Worm (Caenorhabditis elegans): Measurements from ENCODE around the gene R02F2.7.
A peak's percentile ranks its signal among the peaks of the same experiment; 100 is the strongest.

Gene R02F2.7

ce11 chrIII:5506936-5507335 lies 23.4 kb upstream of the R02F2.7 start:
- TF ChIP-seq nhr-25 (tag; optimal IDR thresholded peaks at IDR 0.05) (no peak), nhr-67 (tag; optimal IDR thresholded peaks at IDR 0.05) (no peak), egl-5 (tag; optimal IDR thresholded peaks at IDR 0.05) (no peak), nfya-1 (tag; optimal IDR thresholded peaks at IDR 0.05; ENCODE audit: insufficient read depth) (no peak), elt-3 (tag; optimal IDR thresholded peaks at IDR 0.05) (no peak), nhr-77 (tag; optimal IDR thresholded peaks at IDR 0.05) (no peak), ceh-16 (tag; optimal IDR thresholded peaks at IDR 0.05) (no peak), unc-62 (GFP tag; optimal IDR thresholded peaks at IDR 0.05) (no peak), pqm-1 (tag; optimal IDR thresholded peaks at IDR 0.05) (no peak), pha-4 (tag; optimal IDR thresholded peaks at IDR 0.05) (no peak), ama-1 (optimal IDR thresholded peaks at IDR 0.05) (no peak), ceh-9 (tag; optimal IDR thresholded peaks at IDR 0.05) (no peak), nhr-76 (tag; optimal IDR thresholded peaks at IDR 0.05) (no peak), ztf-4 (tag; optimal IDR thresholded peaks at IDR 0.05) (no peak), egl-27 (tag; optimal IDR thresholded peaks at IDR 0.05) (no peak), sea-2 (GFP tag; optimal IDR thresholded peaks at IDR 0.05) (no peak), mml-1 (tag; optimal IDR thresholded peaks at IDR 0.05) (no peak), ceh-82 (tag; optimal IDR thresholded peaks at IDR 0.05) (no peak), hmg-11 (tag; optimal IDR thresholded peaks at IDR 0.05) (no peak)

- TF ChIP-seq eor-1 (tag; optimal IDR thresholded peaks at IDR 0.05) (no peak), nhr-23 (tag; optimal IDR thresholded peaks at IDR 0.05) (peak; percentile 79), nhr-67 (tag; optimal IDR thresholded peaks at IDR 0.05) (no peak), tbx-2 (tag; optimal IDR thresholded peaks at IDR 0.05) (peak; percentile 27), nhr-28 (tag; optimal IDR thresholded peaks at IDR 0.05) (no peak), ZK546.5 (tag; optimal IDR thresholded peaks at IDR 0.05) (no peak), ceh-28 (tag; optimal IDR thresholded peaks at IDR 0.05) (no peak), lin-39 (tag; optimal IDR thresholded peaks at IDR 0.05) (no peak), nhr-25 (tag; optimal IDR thresholded peaks at IDR 0.05) (peak; percentile 40), elt-2 (tag; optimal IDR thresholded peaks at IDR 0.05) (peak; percentile 36), ama-1 (optimal IDR thresholded peaks at IDR 0.05) (peak; percentile 92), ztf-11 (tag; optimal IDR thresholded peaks at IDR 0.05) (no peak), lsy-12 (tag; optimal IDR thresholded peaks at IDR 0.05) (peak; percentile 72), lin-15B (tag; optimal IDR thresholded peaks at IDR 0.05) (no peak), nhr-77 (tag; optimal IDR thresholded peaks at IDR 0.05) (no peak), nhr-11 (tag; optimal IDR thresholded peaks at IDR 0.05) (no peak), ceh-9 (tag; optimal IDR thresholded peaks at IDR 0.05) (no peak), ztf-4 (tag; optimal IDR thresholded peaks at IDR 0.05) (no peak), egl-5 (tag; optimal IDR thresholded peaks at IDR 0.05) (no peak), pha-4 (tag; optimal IDR thresholded peaks at IDR 0.05) (peak; percentile 35), mdl-1 (tag; optimal IDR thresholded peaks at IDR 0.05) (no peak), snpc-4 (tag; optimal IDR thresholded peaks at IDR 0.05) (no peak), jun-1 (tag; optimal IDR thresholded peaks at IDR 0.05) (peak; percentile 44), hmg-11 (tag; optimal IDR thresholded peaks at IDR 0.05) (no peak), mml-1 (tag; optimal IDR thresholded peaks at IDR 0.05) (no peak), nhr-76 (tag; optimal IDR thresholded peaks at IDR 0.05) (no peak), elt-1 (tag; optimal IDR thresholded peaks at IDR 0.05) (no peak), nhr-43 (tag; optimal IDR thresholded peaks at IDR 0.05; ENCODE audit: poor library complexity, severe bottlenecking) (peak; percentile 71), egl-27 (tag; optimal IDR thresholded peaks at IDR 0.05) (no peak), zag-1 (tag; optimal IDR thresholded peaks at IDR 0.05) (no peak), unc-62 (GFP tag; optimal IDR thresholded peaks at IDR 0.05) (no peak), R02D3.7 (tag; optimal IDR thresholded peaks at IDR 0.05) (peak; percentile 56), skn-1 (tag; optimal IDR thresholded peaks at IDR 0.05) (no peak), elt-3 (tag; optimal IDR thresholded peaks at IDR 0.05) (no peak), sea-2 (GFP tag; optimal IDR thresholded peaks at IDR 0.05) (no peak), aly-2 (tag; optimal IDR thresholded peaks at IDR 0.05) (no peak), ceh-16 (tag; optimal IDR thresholded peaks at IDR 0.05) (no peak), ceh-82 (tag; optimal IDR thresholded peaks at IDR 0.05) (no peak), fos-1 (tag; optimal IDR thresholded peaks at IDR 0.05) (no peak), fkh-10 (GFP tag; optimal IDR thresholded peaks at IDR 0.05) (no peak), nhr-237 (tag; optimal IDR thresholded peaks at IDR 0.05) (no peak), fkh-2 (tag; optimal IDR thresholded peaks at IDR 0.05) (no peak), nhr-12 (tag; optimal IDR thresholded peaks at IDR 0.05) (no peak), pqm-1 (tag; optimal IDR thresholded peaks at IDR 0.05) (no peak)
These were observed 22.5 kb upstream of the R02F2.7 start for ce11 chrIII:5506023-5506597.
